Worm (Caenorhabditis elegans): ENCODE results near the gene C49C8.8.

DNA sequence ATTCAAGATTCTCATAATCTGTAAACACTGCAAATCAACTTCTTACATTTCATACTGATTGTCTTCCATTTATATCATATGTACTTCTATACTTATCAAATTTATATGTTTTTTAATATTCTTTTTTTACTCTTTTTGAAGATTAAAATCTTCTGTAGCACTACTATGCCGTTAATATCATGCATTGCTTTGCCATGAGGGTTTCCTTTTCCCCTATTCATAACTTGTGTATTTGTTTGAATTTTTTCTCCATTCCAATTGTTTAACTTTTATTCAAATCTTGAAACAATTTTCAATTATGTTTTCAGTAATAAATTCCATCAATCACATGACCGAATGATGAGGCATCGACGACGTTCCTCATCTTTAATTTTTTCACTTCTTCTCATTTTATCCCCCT, 16.7 kb downstream of the C49C8.8 start, which contains the start of gene cdh-5:
- TF ChIP-seq snpc-4 (tag; optimal IDR thresholded peaks at IDR 0.05) (no peak), fkh-10 (GFP tag; optimal IDR thresholded peaks at IDR 0.05) (no peak), elt-1 (tag; optimal IDR thresholded peaks at IDR 0.05) (no peak), pha-4 (tag; optimal IDR thresholded peaks at IDR 0.05) (no peak), tbx-2 (tag; optimal IDR thresholded peaks at IDR 0.05) (no peak), R02D3.7 (tag; optimal IDR thresholded peaks at IDR 0.05) (no peak), ztf-4 (tag; optimal IDR thresholded peaks at IDR 0.05) (no peak), nhr-67 (tag; optimal IDR thresholded peaks at IDR 0.05) (no peak), lin-39 (tag; optimal IDR thresholded peaks at IDR 0.05) (no peak), lin-15B (tag; optimal IDR thresholded peaks at IDR 0.05) (no peak), jun-1 (tag; optimal IDR thresholded peaks at IDR 0.05) (no peak), ztf-11 (tag; optimal IDR thresholded peaks at IDR 0.05) (no peak), sea-2 (GFP tag; optimal IDR thresholded peaks at IDR 0.05) (no peak), nhr-77 (tag; optimal IDR thresholded peaks at IDR 0.05) (no peak)
